Worm (Caenorhabditis elegans): Measurements from ENCODE around the gene snr-3.

snr-3 gene

DNA sequence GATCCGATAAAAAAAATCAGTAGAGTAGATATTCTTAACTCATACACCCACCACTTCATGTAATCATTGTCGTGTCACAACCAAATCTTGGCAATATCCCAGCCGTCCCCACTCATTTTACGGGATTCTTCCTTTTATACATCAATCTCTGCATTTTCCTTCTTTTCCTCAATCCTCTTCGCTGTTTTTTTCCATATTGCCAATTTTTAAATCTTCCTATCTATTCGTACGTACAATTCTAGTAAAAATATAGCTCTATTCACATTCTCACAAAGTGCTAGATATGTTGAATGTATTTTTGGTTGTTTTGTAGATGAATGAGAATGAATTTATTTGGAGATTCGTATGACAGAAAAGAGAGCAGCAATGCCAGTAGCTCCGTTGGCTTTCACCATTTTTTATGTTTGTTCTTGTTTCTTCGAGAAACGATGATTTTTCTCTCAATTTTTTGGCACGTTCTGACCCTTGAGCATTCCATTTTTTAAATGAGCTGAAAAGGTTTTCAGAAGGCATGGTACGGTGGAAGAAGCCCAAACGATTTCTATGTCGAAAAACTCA, 14.3 kb downstream of the snr-3 start, which contains the start of gene T28D9.16:
TSS of gene T28D9.16 (plus strand) at position 508 of the 558 bp plus-strand sequence.
- TF ChIP-seq T22C8.4 (GFP tag; IDR thresholded peaks at IDR 0.05) = no peak
- TF ChIP-seq ztf-23 (GFP tag; IDR thresholded peaks at IDR 0.05) = no peak
- no peak for TF ChIP-seq med-1 (GFP tag; optimal IDR thresholded peaks at IDR 0.05; ENCODE audit: insufficient read depth)
- TF ChIP-seq ztf-29 (GFP tag; IDR thresholded peaks at IDR 0.05) = no peak
- TF ChIP-seq flt-1 (GFP tag; IDR thresholded peaks at IDR 0.05) = no peak
- no peak for TF ChIP-seq ref-1 (GFP tag; conservative IDR thresholded peaks at IDR 0.05)
- no peak for TF ChIP-seq tab-1 (GFP tag; IDR thresholded peaks at IDR 0.05)

DNA sequence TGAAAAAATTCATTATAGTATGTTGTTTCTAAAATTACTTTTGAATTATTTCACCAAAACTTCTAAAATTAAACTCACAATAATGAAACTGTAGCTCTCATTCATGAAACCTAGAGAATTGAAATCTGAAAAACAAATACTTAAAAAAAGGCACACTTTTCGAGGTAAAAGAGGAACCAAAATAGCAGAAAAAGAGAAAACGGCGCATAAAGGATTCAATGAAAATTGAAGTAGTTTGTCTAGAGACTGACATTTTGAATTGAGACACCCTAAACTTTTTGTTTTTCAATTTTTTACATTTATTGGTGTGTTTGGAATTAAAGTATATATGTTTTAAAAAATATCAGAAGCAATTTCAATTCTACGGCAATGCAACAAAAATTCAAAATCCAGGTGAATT, 18.6 kb downstream of the snr-3 start, which contains the start of gene dgk-5:
TSS of gene dgk-5 (minus strand) at position 101 of the 400 bp plus-strand sequence.
- no peak for TF ChIP-seq ztf-23 (GFP tag; IDR thresholded peaks at IDR 0.05)

DNA sequence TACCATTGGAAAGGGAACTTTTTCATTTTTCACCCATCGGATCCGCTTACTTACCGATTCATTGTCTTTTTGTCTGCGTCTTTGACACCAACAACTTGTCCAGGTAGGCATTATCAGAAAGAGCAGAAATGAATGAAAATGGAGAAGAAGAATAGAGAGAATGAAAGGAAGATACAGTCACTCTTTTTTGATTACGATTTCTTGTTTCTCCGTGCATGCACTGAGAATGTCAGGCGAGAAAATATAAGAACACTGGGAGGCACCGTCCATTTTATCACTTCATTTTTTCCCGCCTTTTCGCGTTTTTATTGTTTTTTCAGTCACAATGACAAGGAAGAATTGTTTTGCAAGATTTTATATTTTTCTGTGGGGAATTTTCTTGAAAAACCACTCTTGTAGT, 20.2 kb downstream of the snr-3 start:
- TF ChIP-seq flt-1 (GFP tag; IDR thresholded peaks at IDR 0.05) (no peak), med-1 (GFP tag; optimal IDR thresholded peaks at IDR 0.05; ENCODE audit: insufficient read depth) (no peak), ztf-29 (GFP tag; IDR thresholded peaks at IDR 0.05) (no peak), ref-1 (GFP tag; conservative IDR thresholded peaks at IDR 0.05) (no peak), tab-1 (GFP tag; IDR thresholded peaks at IDR 0.05) (no peak), ztf-23 (GFP tag; IDR thresholded peaks at IDR 0.05) (no peak), klf-2 (GFP tag; conservative IDR thresholded peaks at IDR 0.05) (no peak)

DNA sequence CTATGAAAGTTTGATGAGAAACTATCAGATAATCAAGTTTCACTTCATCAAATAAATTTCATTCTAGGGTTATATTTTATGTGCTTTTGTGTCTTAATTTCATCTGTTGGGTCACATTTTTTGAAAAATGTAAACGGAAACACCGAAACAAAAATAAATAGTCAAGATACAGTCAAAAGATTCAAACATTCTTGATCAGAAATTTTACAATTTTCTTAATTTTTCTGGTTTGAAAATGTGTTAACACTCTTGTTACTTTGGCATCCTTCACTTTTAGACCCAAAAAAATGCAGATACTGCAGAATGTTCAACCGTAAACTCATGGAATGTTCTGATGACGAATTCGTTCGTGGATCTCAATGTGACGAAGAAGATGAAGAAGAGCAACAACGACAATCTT, 34.9 kb downstream of the snr-3 start, which contains the start of gene aptf-1:
TSS of gene aptf-1 (plus strand) at position 301 of the 400 bp plus-strand sequence.
- TF ChIP-seq cog-1 (tag; optimal IDR thresholded peaks at IDR 0.05) = no peak
- TF ChIP-seq tab-1 (GFP tag; IDR thresholded peaks at IDR 0.05) = no peak
- no peak for TF ChIP-seq klf-2 (GFP tag; conservative IDR thresholded peaks at IDR 0.05)
- TF ChIP-seq ztf-23 (GFP tag; IDR thresholded peaks at IDR 0.05) = no peak
- TF ChIP-seq med-1 (GFP tag; optimal IDR thresholded peaks at IDR 0.05; ENCODE audit: insufficient read depth) = no peak
- no peak for TF ChIP-seq flt-1 (GFP tag; IDR thresholded peaks at IDR 0.05)
- no peak for TF ChIP-seq ztf-29 (GFP tag; IDR thresholded peaks at IDR 0.05)
- TF ChIP-seq T22C8.4 (GFP tag; IDR thresholded peaks at IDR 0.05) = no peak

DNA sequence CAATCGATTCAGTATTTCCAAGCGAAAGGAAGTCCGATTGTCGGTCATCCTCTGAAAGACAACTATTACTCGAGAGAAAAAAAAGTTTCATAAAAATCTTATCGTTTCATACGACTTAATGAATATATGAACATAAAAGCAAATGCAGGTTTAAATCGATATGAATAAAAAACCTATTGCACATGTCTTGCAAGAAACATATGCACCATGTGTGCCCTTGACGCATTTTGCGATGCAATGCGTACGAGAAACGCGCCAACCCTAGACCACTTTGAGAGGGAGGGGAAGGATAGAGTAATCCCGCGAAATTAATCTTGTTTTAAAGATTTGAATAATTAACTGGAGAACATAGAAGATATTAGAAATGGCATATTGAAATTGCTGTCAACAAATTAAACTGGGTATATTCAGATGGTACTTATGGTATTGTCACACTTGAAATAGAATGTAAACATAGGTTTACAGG, 36.2 kb downstream of the snr-3 start, which contains the start of gene atg-16.2:
TSS of gene atg-16.2 (minus strand) at position 51 of the 466 bp plus-strand sequence.
- no peak for TF ChIP-seq ref-1 (GFP tag; conservative IDR thresholded peaks at IDR 0.05)
- peak; percentile 39; the same call in 1 of the 2 replicates for TF ChIP-seq ztf-23 (GFP tag; IDR thresholded peaks at IDR 0.05)
- TF ChIP-seq klf-2 (GFP tag; conservative IDR thresholded peaks at IDR 0.05) = no peak
- no peak for TF ChIP-seq T22C8.4 (GFP tag; IDR thresholded peaks at IDR 0.05)
- TF ChIP-seq flt-1 (GFP tag; IDR thresholded peaks at IDR 0.05) = no peak
- TF ChIP-seq ztf-29 (GFP tag; IDR thresholded peaks at IDR 0.05) = no peak
- peak; percentile 22 for TF ChIP-seq cog-1 (tag; optimal IDR thresholded peaks at IDR 0.05)
- TF ChIP-seq tab-1 (GFP tag; IDR thresholded peaks at IDR 0.05) = no peak
- TF ChIP-seq med-1 (GFP tag; optimal IDR thresholded peaks at IDR 0.05; ENCODE audit: insufficient read depth) = peak; percentile 24

ce11 chrII:6449656-6450055, 39.9 kb downstream of the snr-3 start, which contains the start of gene nhr-22:
TSS of gene nhr-22 (minus strand) at chrII:6449792.
- TF ChIP-seq cog-1 (tag; optimal IDR thresholded peaks at IDR 0.05) = no peak
- TF ChIP-seq tab-1 (GFP tag; IDR thresholded peaks at IDR 0.05) = no peak
- TF ChIP-seq ztf-23 (GFP tag; IDR thresholded peaks at IDR 0.05) = no peak
- no peak for TF ChIP-seq T22C8.4 (GFP tag; IDR thresholded peaks at IDR 0.05)
- TF ChIP-seq med-1 (GFP tag; optimal IDR thresholded peaks at IDR 0.05; ENCODE audit: insufficient read depth) = no peak
- no peak for TF ChIP-seq flt-1 (GFP tag; IDR thresholded peaks at IDR 0.05)
- no peak for TF ChIP-seq ztf-29 (GFP tag; IDR thresholded peaks at IDR 0.05)
- TF ChIP-seq ref-1 (GFP tag; conservative IDR thresholded peaks at IDR 0.05) = no peak
- no peak for TF ChIP-seq klf-2 (GFP tag; conservative IDR thresholded peaks at IDR 0.05)

ce11 chrII:6448656-6449055, 40.9 kb downstream of the snr-3 start:
- TF ChIP-seq ref-1 (GFP tag; conservative IDR thresholded peaks at IDR 0.05) (no peak), klf-2 (GFP tag; conservative IDR thresholded peaks at IDR 0.05) (no peak)

ce11 chrII:6448189-6448588, 41.4 kb downstream of the snr-3 start:
- TF ChIP-seq klf-2 (GFP tag; conservative IDR thresholded peaks at IDR 0.05) (no peak), cog-1 (tag; optimal IDR thresholded peaks at IDR 0.05) (no peak), ztf-23 (GFP tag; IDR thresholded peaks at IDR 0.05) (no peak), ref-1 (GFP tag; conservative IDR thresholded peaks at IDR 0.05) (no peak), tab-1 (GFP tag; IDR thresholded peaks at IDR 0.05) (no peak)

DNA sequence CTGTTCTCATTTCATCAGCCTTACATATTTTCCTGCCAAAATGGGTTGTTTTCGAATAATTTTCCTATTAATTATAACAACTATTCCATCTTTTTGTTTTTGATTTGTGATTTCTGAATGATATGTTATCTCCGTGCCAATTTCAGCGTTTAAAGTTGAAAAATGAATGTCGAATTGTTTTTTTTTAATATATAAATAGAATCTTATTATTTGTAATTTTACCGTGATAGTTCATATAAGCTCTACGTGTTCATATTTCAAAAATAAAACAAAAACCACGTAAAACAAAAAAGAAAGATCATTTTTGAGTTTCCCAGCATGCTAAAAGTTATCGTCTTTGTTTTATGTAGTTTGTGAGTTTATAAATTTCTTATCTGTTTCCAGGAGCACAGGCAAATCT, 45.9 kb downstream of the snr-3 start, which contains the start of gene K06A1.2:
TSS of gene K06A1.2 (plus strand) at position 301 of the 400 bp plus-strand sequence.
- no peak for TF ChIP-seq ztf-23 (GFP tag; IDR thresholded peaks at IDR 0.05)
- TF ChIP-seq tab-1 (GFP tag; IDR thresholded peaks at IDR 0.05) = no peak

DNA sequence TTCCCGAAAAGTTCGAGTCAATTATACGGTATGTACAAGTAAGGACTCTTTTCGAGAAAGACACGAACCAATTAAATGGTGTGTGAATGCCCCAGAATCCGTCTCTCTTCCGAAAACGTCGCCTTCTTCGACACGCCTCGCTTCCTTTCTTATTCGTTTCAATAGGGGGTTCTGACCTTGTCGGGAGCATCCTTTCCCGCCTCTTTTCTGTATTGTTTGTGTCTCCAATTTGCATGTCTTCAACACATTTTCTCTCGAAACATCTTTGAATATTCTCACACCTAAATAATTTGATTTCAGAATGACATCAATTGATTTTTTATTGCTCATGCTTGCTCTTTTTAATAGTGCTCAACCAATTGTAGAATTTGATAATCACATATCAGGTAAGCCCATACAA, 48.4 kb downstream of the snr-3 start, which contains the start of gene cutl-16:
TSS of gene cutl-16 (plus strand) at position 301 of the 400 bp plus-strand sequence.
- TF ChIP-seq ztf-29 (GFP tag; IDR thresholded peaks at IDR 0.05) (no peak), T22C8.4 (GFP tag; IDR thresholded peaks at IDR 0.05) (no peak), ref-1 (GFP tag; conservative IDR thresholded peaks at IDR 0.05) (no peak), flt-1 (GFP tag; IDR thresholded peaks at IDR 0.05) (no peak), tab-1 (GFP tag; IDR thresholded peaks at IDR 0.05) (no peak), med-1 (GFP tag; optimal IDR thresholded peaks at IDR 0.05; ENCODE audit: insufficient read depth) (no peak), ztf-23 (GFP tag; IDR thresholded peaks at IDR 0.05) (no peak), klf-2 (GFP tag; conservative IDR thresholded peaks at IDR 0.05) (no peak), cog-1 (tag; optimal IDR thresholded peaks at IDR 0.05) (no peak)

Measured in whole organism, midembryonic.